Fruit fly (Drosophila melanogaster) whole organism, pupa: Measurements from ENCODE around the gene CG11398.
A peak's percentile ranks its signal among the peaks of the same experiment; 100 is the strongest.

ENCODE experiments used
- CG10348 ChIP-seq: fragments of 200-800 bp; sonication (Bioruptor generic); IDR thresholded peaks from 2 replicates; pipeline ENCODE4 v1.3.6; 2022; ENCODE audit warnings: missing biosample characterization, missing genetic modification characterization
- CG12605 ChIP-seq: fragments of 200-800 bp; sonication (Bioruptor generic); IDR thresholded peaks from 2 replicates; pipeline ENCODE4 v1.3.6; 2022; ENCODE audit warnings: missing biosample characterization, missing genetic modification characterization
- CG13204 ChIP-seq: fragments of 200-800 bp; sonication (Bioruptor generic); optimal IDR thresholded peaks from 2 replicates; lab custom pipeline; 2018; ENCODE audit warnings: missing biosample characterization, mild to moderate bottlenecking, missing genetic modification characterization, moderate library complexity
- CG14655 ChIP-seq: fragments of 200-800 bp; sonication (Bioruptor generic); optimal IDR thresholded peaks from 3 replicates; lab custom pipeline; 2017; ENCODE audit warnings: mild to moderate bottlenecking, missing biosample characterization, missing genetic modification reagents, missing genetic modification characterization
- CG15710 ChIP-seq: fragments of 200-800 bp; sonication (Bioruptor generic); optimal IDR thresholded peaks from 2 replicates; lab custom pipeline; 2018; ENCODE audit warnings: missing biosample characterization, mild to moderate bottlenecking, missing genetic modification characterization, moderate library complexity
- CG17806 ChIP-seq: fragments of 200-800 bp; sonication (Bioruptor generic); optimal IDR thresholded peaks from 2 replicates; lab custom pipeline; 2018; ENCODE audit warnings: missing biosample characterization, mild to moderate bottlenecking, missing genetic modification characterization, moderate library complexity
- CG32121 ChIP-seq: fragments of 200-800 bp; sonication (Bioruptor generic); IDR thresholded peaks from 2 replicates; pipeline ENCODE4 v1.3.6; 2022; ENCODE audit warnings: missing biosample characterization, missing genetic modification characterization
- CG34367 ChIP-seq: fragments of 200-800 bp; sonication (Bioruptor generic); optimal IDR thresholded peaks from 2 replicates; lab custom pipeline; 2018; ENCODE audit warnings: missing biosample characterization, mild to moderate bottlenecking, missing genetic modification characterization
- CG4496 ChIP-seq: fragments of 200-800 bp; sonication (Bioruptor generic); IDR thresholded peaks from 3 replicates; pipeline ENCODE4 v1.3.6; 2022; ENCODE audit warnings: missing biosample characterization, missing genetic modification characterization
- CG8159 ChIP-seq: fragments of 200-800 bp; sonication (Bioruptor generic); optimal IDR thresholded peaks from 3 replicates; lab custom pipeline; 2018; ENCODE audit warnings: missing biosample characterization, mild to moderate bottlenecking, missing genetic modification characterization, moderate library complexity
- CG8301 ChIP-seq: fragments of 200-800 bp; sonication (Bioruptor generic); optimal IDR thresholded peaks from 2 replicates; lab custom pipeline; 2018; ENCODE audit warnings: missing biosample characterization, mild to moderate bottlenecking, missing genetic modification characterization
- CG9948 ChIP-seq: fragments of 200-800 bp; sonication (Bioruptor generic); optimal IDR thresholded peaks from 2 replicates; lab custom pipeline; 2018; ENCODE audit warnings: missing biosample characterization, mild to moderate bottlenecking, missing genetic modification characterization, moderate library complexity
- D1 ChIP-seq: fragments of 200-800 bp; sonication (Bioruptor generic); optimal IDR thresholded peaks from 2 replicates; lab custom pipeline; 2018; ENCODE audit warnings: missing biosample characterization, mild to moderate bottlenecking, missing genetic modification characterization, moderate library complexity
- EcR ChIP-seq: fragments of 200-800 bp; sonication (Bioruptor generic); optimal IDR thresholded peaks from 3 replicates; lab custom pipeline; 2019; ENCODE audit warnings: missing biosample characterization, missing genetic modification characterization, mild to moderate bottlenecking, moderate library complexity, missing genetic modification reagents
- Ets98B ChIP-seq: fragments of 200-800 bp; sonication (Bioruptor generic); IDR thresholded peaks from 2 replicates; pipeline ENCODE4 v1.3.6; 2022; ENCODE audit warnings: missing biosample characterization, missing genetic modification characterization
- Pif1A ChIP-seq: fragments of 200-800 bp; sonication (Bioruptor generic); optimal IDR thresholded peaks from 3 replicates; lab custom pipeline; 2016; ENCODE audit warnings: missing biosample characterization, missing genetic modification characterization
- Pif1B ChIP-seq: fragments of 200-800 bp; sonication (Bioruptor generic); optimal IDR thresholded peaks from 3 replicates; lab custom pipeline; 2016; ENCODE audit warnings: missing biosample characterization, missing genetic modification characterization
- Snoo ChIP-seq: fragments of 200-800 bp; sonication (Bioruptor generic); optimal IDR thresholded peaks from 3 replicates; lab custom pipeline; 2017; ENCODE audit warnings: missing biosample characterization, mild to moderate bottlenecking, missing genetic modification characterization, inconsistent platforms
- fd96Ca ChIP-seq: fragments of 200-800 bp; sonication (Bioruptor generic); IDR thresholded peaks from 3 replicates; pipeline ENCODE4 v1.3.6; 2022; ENCODE audit warnings: missing biosample characterization, missing genetic modification characterization
- gl ChIP-seq: fragments of 200-800 bp; sonication (Bioruptor generic); optimal IDR thresholded peaks from 2 replicates; lab custom pipeline; 2018; ENCODE audit warnings: missing biosample characterization, mild to moderate bottlenecking, missing genetic modification characterization
- rn ChIP-seq: fragments of 200-800 bp; sonication (Bioruptor generic); IDR thresholded peaks from 2 replicates; pipeline ENCODE4 v1.3.6; 2022; ENCODE audit warnings: missing biosample characterization, missing genetic modification characterization

The CG11398 gene

dm6 chrX:1229567-1229966, 14.6 kb upstream of the CG11398 start:
- TF ChIP-seq EcR (GFP tag; lab: Kevin White, UChicago), result peak; percentile 87
- no peak for TF ChIP-seq CG34367 (tag; lab: Kevin White, UChicago)

DNA sequence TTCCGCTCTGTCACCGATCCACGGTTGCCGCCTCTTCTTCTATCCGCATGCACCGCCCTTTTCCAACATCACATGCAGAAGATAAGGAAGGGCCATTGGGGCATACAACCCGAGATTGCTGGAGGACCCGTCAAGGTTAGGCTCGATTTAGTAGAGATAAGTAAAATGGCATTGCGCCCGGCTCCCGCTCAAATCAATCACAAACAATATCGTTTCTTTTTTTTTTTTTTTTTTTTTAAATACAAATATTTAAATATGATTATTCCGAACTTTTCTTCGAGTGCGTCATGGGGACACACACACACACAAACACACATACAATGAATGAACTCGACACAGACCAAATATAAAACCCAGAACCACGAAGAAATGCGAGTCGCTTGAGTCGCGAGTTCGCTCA, 14.1 kb upstream of the CG11398 start:
- TF ChIP-seq fd96Ca (GFP tag; lab: Robert Waterston, UW) (peak; percentile 66; the same call in 2 of the 3 replicates), CG10348 (GFP tag; lab: Robert Waterston, UW) (no peak), CG13204 (no peak), CG12605 (GFP tag; lab: Robert Waterston, UW) (peak; percentile 39; the same call in 1 of the 2 replicates), Pif1A (GFP tag; lab: Kevin White, UChicago) (no peak), Ets98B (GFP tag; lab: Robert Waterston, UW) (peak; percentile 10; the same call in 1 of the 2 replicates), CG4496 (peak; percentile 57; the same call in 2 of the 3 replicates), CG9948 (tag; lab: Kevin White, UChicago) (peak; percentile 31), CG8159 (tag; lab: Kevin White, UChicago) (peak; percentile 20), CG17806 (peak; percentile 16), Pif1B (GFP tag; lab: Kevin White, UChicago) (peak; percentile 37)
- TF ChIP-seq, all 21 proteins: peak for 8

DNA sequence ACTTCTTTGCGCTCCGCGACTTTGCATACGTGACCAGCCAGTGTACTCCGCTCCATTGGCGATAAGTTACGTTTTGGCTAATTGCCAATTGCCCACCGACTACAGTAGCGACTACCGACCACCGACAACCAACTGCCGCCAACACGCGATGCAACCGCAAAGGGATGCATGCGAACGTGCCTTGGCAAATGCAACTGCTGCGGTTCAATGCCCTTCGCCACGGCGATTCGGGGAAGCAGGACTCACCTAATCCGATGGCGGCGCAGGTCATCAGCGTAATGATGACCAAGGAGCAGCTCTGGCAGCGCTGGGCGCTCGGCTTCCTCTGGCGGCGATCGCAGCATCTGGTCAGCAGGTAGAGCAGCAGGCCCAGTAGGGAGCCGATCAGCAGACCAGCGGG, 10.9 kb upstream of the CG11398 start:
- no peak for TF ChIP-seq Pif1B (GFP tag; lab: Kevin White, UChicago)
- TF ChIP-seq EcR (GFP tag; lab: Kevin White, UChicago), result peak; percentile 23

dm6 chrX:1216681-1217080, 1.7 kb upstream of the CG11398 start:
- TF ChIP-seq CG4496, result peak; percentile 43; the same call in 1 of the 3 replicates
- TF ChIP-seq CG14655 (GFP tag; lab: Kevin White, UChicago), result no peak
- peak; percentile 29; the same call in 1 of the 2 replicates for TF ChIP-seq CG12605 (GFP tag; lab: Robert Waterston, UW)
- 0 out of 2 replicates have a peak, but pooled peaks have one; percentile 16 for TF ChIP-seq Ets98B (GFP tag; lab: Robert Waterston, UW)
- TF ChIP-seq, all 21 proteins: peak for 3

dm6 chrX:1209251-1210020, 5.5 kb downstream of the CG11398 start, which contains the start of gene CG11382:
TSS of gene CG11382 (plus strand) at chrX:1209970.
- TF ChIP-seq gl (tag; lab: Kevin White, UChicago), result no peak
- no peak for TF ChIP-seq fd96Ca (GFP tag; lab: Robert Waterston, UW)
- TF ChIP-seq CG8301 (tag; lab: Kevin White, UChicago), result no peak
- TF ChIP-seq EcR (GFP tag; lab: Kevin White, UChicago), result no peak
- TF ChIP-seq CG34367 (tag; lab: Kevin White, UChicago), result no peak
- TF ChIP-seq CG14655 (GFP tag; lab: Kevin White, UChicago), result no peak
- TF ChIP-seq CG10348 (GFP tag; lab: Robert Waterston, UW), result no peak
- TF ChIP-seq CG4496, result no peak
- no peak for TF ChIP-seq D1
- TF ChIP-seq CG9948 (tag; lab: Kevin White, UChicago), result peak; percentile 16
- no peak for TF ChIP-seq Ets98B (GFP tag; lab: Robert Waterston, UW)
- TF ChIP-seq Pif1B (GFP tag; lab: Kevin White, UChicago), result no peak
- TF ChIP-seq Pif1A (GFP tag; lab: Kevin White, UChicago), result no peak
- TF ChIP-seq rn (GFP tag; lab: Robert Waterston, UW), result no peak
- TF ChIP-seq Snoo (tag; lab: Kevin White, UChicago), result no peak
- TF ChIP-seq CG8159 (tag; lab: Kevin White, UChicago), result peak; percentile 8

DNA sequence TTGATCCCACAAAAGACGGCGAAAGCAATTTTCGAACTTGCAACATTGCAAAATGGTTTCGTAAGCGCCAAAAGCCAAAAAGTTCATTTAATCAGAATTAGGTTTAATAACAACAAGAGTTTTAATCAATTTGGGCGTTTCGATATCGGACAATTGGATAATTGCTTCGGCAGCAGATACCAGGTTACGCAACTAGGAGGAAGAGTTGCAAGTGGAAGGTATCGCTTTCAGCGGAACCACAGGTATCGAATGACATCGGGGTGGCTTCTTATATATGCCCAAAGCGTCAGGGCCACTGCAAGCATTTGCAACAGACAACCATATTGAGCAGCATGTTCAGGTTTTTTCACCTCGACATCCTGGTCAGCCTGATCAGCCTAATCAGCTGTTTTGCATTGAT, 8.5 kb downstream of the CG11398 start, which contains the start of gene CG14624:
Gene CG14624, plus strand, starts transcription at position 301 of the 400 bp plus-strand sequence.
- TF ChIP-seq Ets98B (GFP tag; lab: Robert Waterston, UW) (no peak), CG15710 (tag; lab: Kevin White, UChicago) (no peak), rn (GFP tag; lab: Robert Waterston, UW) (no peak), EcR (GFP tag; lab: Kevin White, UChicago) (no peak), CG32121 (GFP tag; lab: Robert Waterston, UW) (no peak), CG4496 (no peak), CG17806 (no peak), gl (tag; lab: Kevin White, UChicago) (no peak), D1 (no peak), CG8159 (tag; lab: Kevin White, UChicago) (no peak), CG9948 (tag; lab: Kevin White, UChicago) (no peak), CG8301 (tag; lab: Kevin White, UChicago) (no peak), Pif1A (GFP tag; lab: Kevin White, UChicago) (no peak), fd96Ca (GFP tag; lab: Robert Waterston, UW) (no peak), CG34367 (tag; lab: Kevin White, UChicago) (no peak), CG13204 (no peak), Pif1B (GFP tag; lab: Kevin White, UChicago) (no peak), CG10348 (GFP tag; lab: Robert Waterston, UW) (no peak), Snoo (tag; lab: Kevin White, UChicago) (no peak)
